Fruit fly (Drosophila melanogaster) Kc167 (cell line): ENCODE results near the gene Teh2.

Experiments used
- Myc ChIP-seq: fragments of >200 bp; optimal IDR thresholded peaks from 2 replicates; lab custom pipeline; 2017; ENCODE audit warnings: missing external identifiers
- Sin3A ChIP-seq: fragments of >200 bp; optimal IDR thresholded peaks from 2 replicates; lab custom pipeline; 2018; ENCODE audit warnings: missing external identifiers
- h ChIP-seq: fragments of >200 bp; optimal IDR thresholded peaks from 3 replicates; lab custom pipeline; 2018; ENCODE audit warnings: missing external identifiers
- insv ChIP-seq: fragments of >200 bp; optimal IDR thresholded peaks from 3 replicates; lab custom pipeline; 2018; ENCODE audit warnings: missing external identifiers
- psq ChIP-seq: fragments of >200 bp; optimal IDR thresholded peaks from 2 replicates; lab custom pipeline; 2017; ENCODE audit warnings: missing external identifiers
- ttk ChIP-seq: sonication (Bioruptor generic); optimal IDR thresholded peaks from 2 replicates; lab custom pipeline; 2017; ENCODE audit warnings: missing external identifiers

Teh2 gene

dm6 chr3L:4158361-4158760 lies 29.5 kb downstream of the Teh2 start:
- no peak for TF ChIP-seq insv (lab: Kevin White, UChicago)
- no peak for TF ChIP-seq h (lab: Kevin White, UChicago)
- TF ChIP-seq psq (lab: Kevin White, UChicago), result no peak
- TF ChIP-seq ttk, result no peak
- TF ChIP-seq Myc (lab: Kevin White, UChicago), result no peak
- TF ChIP-seq Sin3A (lab: Kevin White, UChicago), result no peak

- TF ChIP-seq Sin3A (lab: Kevin White, UChicago) (no peak), Myc (lab: Kevin White, UChicago) (no peak), insv (lab: Kevin White, UChicago) (no peak), psq (lab: Kevin White, UChicago) (no peak), ttk (no peak), h (lab: Kevin White, UChicago) (no peak)
These were observed 30.0 kb downstream of the Teh2 start for dm6 chr3L:4157852-4158251.

dm6 chr3L:4148406-4148975 lies 39.3 kb downstream of the Teh2 start, which contains the start of gene CG1299:
TSS of gene CG1299 (plus strand) at chr3L:4148696.
- no peak for TF ChIP-seq psq (lab: Kevin White, UChicago)

- TF ChIP-seq Myc (lab: Kevin White, UChicago) (no peak), h (lab: Kevin White, UChicago) (no peak), Sin3A (lab: Kevin White, UChicago) (no peak), psq (lab: Kevin White, UChicago) (no peak), ttk (no peak), insv (lab: Kevin White, UChicago) (no peak)
These were observed 42.6 kb downstream of the Teh2 start for dm6 chr3L:4145229-4145628.

- TF ChIP-seq psq (lab: Kevin White, UChicago), result no peak
- TF ChIP-seq Myc (lab: Kevin White, UChicago), result no peak
- no peak for TF ChIP-seq ttk
- TF ChIP-seq h (lab: Kevin White, UChicago), result no peak
- no peak for TF ChIP-seq Sin3A (lab: Kevin White, UChicago)
- TF ChIP-seq insv (lab: Kevin White, UChicago), result no peak
These were observed 45.8 kb downstream of the Teh2 start, which contains the start of gene CG32260 for dm6 chr3L:4142064-4142463. TSS of gene CG32260 (plus strand) at chr3L:4142364.

- TF ChIP-seq Myc (lab: Kevin White, UChicago) (no peak), psq (lab: Kevin White, UChicago) (no peak), h (lab: Kevin White, UChicago) (no peak), ttk (no peak), insv (lab: Kevin White, UChicago) (no peak), Sin3A (lab: Kevin White, UChicago) (no peak)
These were observed 46.7 kb downstream of the Teh2 start, which contains the start of gene Akh for dm6 chr3L:4141167-4141566. TSS of gene Akh (plus strand) at chr3L:4141467.

- TF ChIP-seq h (lab: Kevin White, UChicago) (no peak), Myc (lab: Kevin White, UChicago) (no peak), Sin3A (lab: Kevin White, UChicago) (no peak), insv (lab: Kevin White, UChicago) (no peak), ttk (no peak), psq (lab: Kevin White, UChicago) (no peak)
These were observed 48.9 kb downstream of the Teh2 start, which contains the start of the genes Rop and Ras64B for dm6 chr3L:4138804-4139521. TSS of gene Rop (minus strand) at chr3L:4138996. TSS of gene Ras64B (plus strand) at chr3L:4139076.

dm6 chr3L:4135857-4136256 lies 52.0 kb downstream of the Teh2 start, which contains the start of gene RfC4:
TSS of gene RfC4 (minus strand) at chr3L:4136038.
- TF ChIP-seq h (lab: Kevin White, UChicago) (no peak), psq (lab: Kevin White, UChicago) (no peak), ttk (no peak), Sin3A (lab: Kevin White, UChicago) (no peak), insv (lab: Kevin White, UChicago) (no peak)

dm6 chr3L:4133724-4134678 lies 53.8 kb downstream of the Teh2 start, which contains the start of gene ens:
TSS of gene ens (minus strand) at chr3L:4134550.
- TF ChIP-seq ttk (no peak), insv (lab: Kevin White, UChicago) (no peak), Sin3A (lab: Kevin White, UChicago) (no peak), Myc (lab: Kevin White, UChicago) (no peak)

dm6 chr3L:4132585-4132984 lies 55.2 kb downstream of the Teh2 start:
- TF ChIP-seq insv (lab: Kevin White, UChicago) (no peak), Myc (lab: Kevin White, UChicago) (no peak), h (lab: Kevin White, UChicago) (no peak), Sin3A (lab: Kevin White, UChicago) (no peak), ttk (no peak), psq (lab: Kevin White, UChicago) (no peak)

dm6 chr3L:4130743-4131142 lies 57.1 kb downstream of the Teh2 start:
- TF ChIP-seq insv (lab: Kevin White, UChicago) (no peak), psq (lab: Kevin White, UChicago) (no peak), h (lab: Kevin White, UChicago) (no peak)
